Fruit fly (Drosophila melanogaster) whole organism, embryonic: Measurements from ENCODE around the gene Muted.

Experiments used
- Ada2b ChIP-seq: fragments of 200-800 bp; sonication (Bioruptor generic); IDR thresholded peaks from 2 replicates; pipeline ENCODE4 v1.3.6; 2022; ENCODE audit warnings: missing biosample characterization, missing genetic modification characterization
- Aef1 ChIP-seq: fragments of 200-800 bp; sonication (Bioruptor generic); IDR thresholded peaks from 3 replicates; pipeline ENCODE4 v1.3.6; 2022; ENCODE audit warnings: missing biosample characterization, missing genetic modification characterization
- Asciz ChIP-seq: fragments of 200-800 bp; sonication (Bioruptor generic); optimal IDR thresholded peaks from 2 replicates; lab custom pipeline; 2017; ENCODE audit warnings: missing biosample characterization, mild to moderate bottlenecking, missing genetic modification characterization, missing genetic modification reagents
- Atf6 ChIP-seq: fragments of 200-800 bp; sonication (Bioruptor generic); IDR thresholded peaks from 2 replicates; pipeline ENCODE4 v1.3.6; 2022; ENCODE audit warnings: missing biosample characterization, missing genetic modification characterization
- Blimp-1 ChIP-seq: fragments of 200-800 bp; sonication (Bioruptor generic); optimal IDR thresholded peaks from 3 replicates; lab custom pipeline; 2018; ENCODE audit warnings: missing biosample characterization, missing genetic modification characterization, mild to moderate bottlenecking, moderate library complexity, missing genetic modification reagents
- CG10431 ChIP-seq: fragments of 200-800 bp; sonication (Bioruptor generic); optimal IDR thresholded peaks from 3 replicates; lab custom pipeline; 2018; ENCODE audit warnings: missing biosample characterization, mild to moderate bottlenecking, missing genetic modification characterization
- CG11085 ChIP-seq: fragments of 200-800 bp; sonication (Bioruptor generic); IDR thresholded peaks from 2 replicates; pipeline ENCODE4 v1.3.6; 2022; ENCODE audit warnings: missing biosample characterization, missing genetic modification characterization
- CG11398 ChIP-seq: fragments of 200-800 bp; sonication (Bioruptor generic); optimal IDR thresholded peaks from 2 replicates; lab custom pipeline; 2016; ENCODE audit warnings: missing biosample characterization, missing genetic modification characterization
- CG12071 ChIP-seq: fragments of 200-800 bp; sonication (Bioruptor generic); optimal IDR thresholded peaks from 3 replicates; lab custom pipeline; 2018; ENCODE audit warnings: missing biosample characterization, mild to moderate bottlenecking, missing genetic modification characterization
- CG12769 ChIP-seq: fragments of 200-800 bp; sonication (Bioruptor generic); optimal IDR thresholded peaks from 2 replicates; lab custom pipeline; 2019; ENCODE audit warnings: missing biosample characterization, mild to moderate bottlenecking, missing genetic modification characterization, moderate library complexity
- CG14441 ChIP-seq: fragments of 200-800 bp; sonication (Bioruptor generic); IDR thresholded peaks from 2 replicates; pipeline ENCODE4 v1.3.6; 2022; ENCODE audit warnings: missing biosample characterization, missing genetic modification characterization
- CG15479 ChIP-seq: fragments of 200-800 bp; sonication (Bioruptor generic); optimal IDR thresholded peaks from 3 replicates; lab custom pipeline; 2019; ENCODE audit warnings: missing biosample characterization, mild to moderate bottlenecking, missing genetic modification characterization, moderate library complexity
- CG2116 ChIP-seq: fragments of 200-800 bp; sonication (Bioruptor generic); optimal IDR thresholded peaks from 3 replicates; lab custom pipeline; 2018; ENCODE audit warnings: missing biosample characterization, mild to moderate bottlenecking, missing genetic modification characterization
- CG30403 ChIP-seq: fragments of 200-800 bp; sonication (Bioruptor generic); optimal IDR thresholded peaks from 3 replicates; lab custom pipeline; 2016; ENCODE audit warnings: missing biosample characterization, missing genetic modification characterization
- CG3163 ChIP-seq: fragments of 200-800 bp; sonication (Bioruptor generic); optimal IDR thresholded peaks from 3 replicates; lab custom pipeline; 2016; ENCODE audit warnings: missing biosample characterization, missing genetic modification characterization
- CG4820 ChIP-seq: fragments of 200-800 bp; sonication (Bioruptor generic); optimal IDR thresholded peaks from 3 replicates; lab custom pipeline; 2016; ENCODE audit warnings: missing biosample characterization, missing genetic modification characterization
- CG6791 ChIP-seq: fragments of 200-800 bp; sonication (Bioruptor generic); IDR thresholded peaks from 3 replicates; pipeline ENCODE4 v1.3.6; 2022; ENCODE audit warnings: missing biosample characterization, missing genetic modification characterization; ENCODE audit not compliant: partially characterized antibody
- Deaf1 ChIP-seq: fragments of 200-800 bp; optimal IDR thresholded peaks from 3 replicates; lab custom pipeline; 2019; ENCODE audit warnings: missing biosample characterization, mild to moderate bottlenecking, missing genetic modification characterization, moderate library complexity
- Dll ChIP-seq: fragments of 200-800 bp; sonication (Bioruptor generic); IDR thresholded peaks from 4 replicates; pipeline ENCODE4 v1.3.6; 2022; ENCODE audit warnings: missing biosample characterization, missing genetic modification characterization; ENCODE audit not compliant: partially characterized antibody
- Eip74EF ChIP-seq, 2 experiments: fragments of 200-800 bp in 1 of 2; fragments of >200 bp in 1 of 2; sonication (Bioruptor generic) in 1 of 2; optimal IDR thresholded peaks; 2 replicates each; lab custom pipeline; 2017 to 2019; ENCODE audit warnings: missing biosample characterization in 2 of 2, missing genetic modification characterization in 2 of 2, mild to moderate bottlenecking in 1 of 2, moderate library complexity in 1 of 2
- HLH3B ChIP-seq: fragments of 200-800 bp; sonication (Bioruptor generic); IDR thresholded peaks from 2 replicates; pipeline ENCODE4 v1.3.6; 2022; ENCODE audit warnings: missing biosample characterization, missing genetic modification characterization
- Hand ChIP-seq: fragments of 200-800 bp; sonication (Bioruptor generic); optimal IDR thresholded peaks from 2 replicates; lab custom pipeline; 2017; ENCODE audit warnings: mild to moderate bottlenecking, missing biosample characterization, missing genetic modification reagents, missing genetic modification characterization
- Jarid2 ChIP-seq: fragments of 200-800 bp; sonication (Bioruptor generic); optimal IDR thresholded peaks from 3 replicates; lab custom pipeline; 2017; ENCODE audit warnings: mild to moderate bottlenecking, missing biosample characterization, missing genetic modification reagents, missing genetic modification characterization
- Opbp ChIP-seq: fragments of 200-800 bp; sonication (Bioruptor generic); IDR thresholded peaks from 3 replicates; pipeline ENCODE4 v1.3.6; 2022; ENCODE audit warnings: missing biosample characterization, missing genetic modification characterization; ENCODE audit not compliant: partially characterized antibody
- Optix ChIP-seq: fragments of 200-800 bp; sonication (Bioruptor generic); IDR thresholded peaks from 3 replicates; pipeline ENCODE4 v1.3.6; 2022; ENCODE audit warnings: missing biosample characterization, missing genetic modification characterization
- PHDP ChIP-seq: fragments of 200-800 bp; sonication (Bioruptor generic); optimal IDR thresholded peaks from 3 replicates; lab custom pipeline; 2018; ENCODE audit warnings: missing biosample characterization, mild to moderate bottlenecking, missing genetic modification characterization, moderate library complexity
- Ravus ChIP-seq: fragments of 200-800 bp; sonication (Bioruptor generic); IDR thresholded peaks from 2 replicates; pipeline ENCODE4 v1.3.6; 2022; ENCODE audit warnings: missing biosample characterization, missing genetic modification characterization
- Sin3A ChIP-seq: fragments of >200 bp; optimal IDR thresholded peaks from 2 replicates; lab custom pipeline; 2018
- Six4 ChIP-seq: fragments of 200-800 bp; sonication (Bioruptor generic); optimal IDR thresholded peaks from 2 replicates; lab custom pipeline; 2016; ENCODE audit warnings: missing biosample characterization, missing genetic modification characterization
- Taf1 ChIP-seq: fragments of 200-800 bp; sonication (Bioruptor generic); IDR thresholded peaks from 2 replicates; pipeline ENCODE4 v1.3.6; 2022; ENCODE audit warnings: missing biosample characterization, missing genetic modification characterization
- ac ChIP-seq: fragments of 200-800 bp; sonication (Bioruptor generic); optimal IDR thresholded peaks from 3 replicates; lab custom pipeline; 2017; ENCODE audit warnings: missing biosample characterization, mild to moderate bottlenecking, missing genetic modification characterization
- ase ChIP-seq: fragments of 200-800 bp; sonication (Bioruptor generic); IDR thresholded peaks from 3 replicates; pipeline ENCODE4 v1.3.6; 2022; ENCODE audit warnings: missing biosample characterization, missing genetic modification characterization
- cad ChIP-seq: fragments of >200 bp; optimal IDR thresholded peaks from 2 replicates; lab custom pipeline; 2017; ENCODE audit warnings: missing biosample characterization, missing genetic modification characterization
- croc ChIP-seq: fragments of 200-800 bp; sonication (Bioruptor generic); conservative IDR thresholded peaks from 3 replicates; pipeline ENCODE4 v1.3.6; 2022; ENCODE audit warnings: missing biosample characterization, missing genetic modification characterization
- disco-r ChIP-seq: fragments of 200-800 bp; sonication (Bioruptor generic); optimal IDR thresholded peaks from 2 replicates; lab custom pipeline; 2016; ENCODE audit warnings: missing biosample characterization, missing genetic modification characterization
- dmrt99B ChIP-seq: fragments of 200-800 bp; sonication (Bioruptor generic); optimal IDR thresholded peaks from 2 replicates; lab custom pipeline; 2018; ENCODE audit warnings: missing biosample characterization, mild to moderate bottlenecking, missing genetic modification characterization, moderate library complexity
- fd3F ChIP-seq: fragments of 200-800 bp; sonication (Bioruptor generic); optimal IDR thresholded peaks from 2 replicates; lab custom pipeline; 2018; ENCODE audit warnings: missing biosample characterization, mild to moderate bottlenecking, missing genetic modification characterization, moderate library complexity
- fd96Cb ChIP-seq: fragments of 200-800 bp; sonication (Bioruptor generic); optimal IDR thresholded peaks from 2 replicates; lab custom pipeline; 2018; ENCODE audit warnings: missing biosample characterization, mild to moderate bottlenecking, missing genetic modification characterization, moderate library complexity
- gce ChIP-seq: fragments of 200-800 bp; sonication (Bioruptor generic); IDR thresholded peaks from 3 replicates; pipeline ENCODE4 v1.3.6; 2022; ENCODE audit warnings: missing biosample characterization, missing genetic modification characterization
- gcm ChIP-seq: fragments of 200-800 bp; sonication (Bioruptor generic); optimal IDR thresholded peaks from 2 replicates; lab custom pipeline; 2019; ENCODE audit warnings: missing biosample characterization, mild to moderate bottlenecking, missing genetic modification characterization, moderate library complexity
- gsb ChIP-seq: fragments of 200-800 bp; sonication (Bioruptor generic); IDR thresholded peaks from 2 replicates; pipeline ENCODE4 v1.3.6; 2022; ENCODE audit warnings: missing biosample characterization, missing genetic modification characterization
- inv ChIP-seq: fragments of 200-800 bp; sonication (Bioruptor generic); IDR thresholded peaks from 2 replicates; pipeline ENCODE4 v1.3.6; 2022; ENCODE audit warnings: missing biosample characterization, missing genetic modification characterization; ENCODE audit not compliant: partially characterized antibody
- nmo ChIP-seq: fragments of 200-800 bp; sonication (Bioruptor generic); optimal IDR thresholded peaks from 2 replicates; lab custom pipeline; 2018; ENCODE audit warnings: missing biosample characterization, mild to moderate bottlenecking, missing genetic modification characterization, moderate library complexity
- pros ChIP-seq: fragments of 200-800 bp; sonication (Bioruptor generic); optimal IDR thresholded peaks from 3 replicates; lab custom pipeline; 2019; ENCODE audit warnings: missing biosample characterization, mild to moderate bottlenecking, missing genetic modification characterization, moderate library complexity
- sd ChIP-seq: fragments of 200-800 bp; sonication (Bioruptor generic); optimal IDR thresholded peaks from 3 replicates; lab custom pipeline; 2018; ENCODE audit warnings: missing biosample characterization, mild to moderate bottlenecking, missing genetic modification characterization, moderate library complexity
- sob ChIP-seq: fragments of 200-800 bp; sonication (Bioruptor generic); IDR thresholded peaks from 2 replicates; pipeline ENCODE4 v1.3.6; 2022; ENCODE audit warnings: missing biosample characterization, missing genetic modification characterization
- zen ChIP-seq: fragments of 200-800 bp; sonication (Bioruptor generic); optimal IDR thresholded peaks from 3 replicates; lab custom pipeline; 2018; ENCODE audit warnings: missing biosample characterization, mild to moderate bottlenecking, missing genetic modification characterization, moderate library complexity

The Muted gene

DNA sequence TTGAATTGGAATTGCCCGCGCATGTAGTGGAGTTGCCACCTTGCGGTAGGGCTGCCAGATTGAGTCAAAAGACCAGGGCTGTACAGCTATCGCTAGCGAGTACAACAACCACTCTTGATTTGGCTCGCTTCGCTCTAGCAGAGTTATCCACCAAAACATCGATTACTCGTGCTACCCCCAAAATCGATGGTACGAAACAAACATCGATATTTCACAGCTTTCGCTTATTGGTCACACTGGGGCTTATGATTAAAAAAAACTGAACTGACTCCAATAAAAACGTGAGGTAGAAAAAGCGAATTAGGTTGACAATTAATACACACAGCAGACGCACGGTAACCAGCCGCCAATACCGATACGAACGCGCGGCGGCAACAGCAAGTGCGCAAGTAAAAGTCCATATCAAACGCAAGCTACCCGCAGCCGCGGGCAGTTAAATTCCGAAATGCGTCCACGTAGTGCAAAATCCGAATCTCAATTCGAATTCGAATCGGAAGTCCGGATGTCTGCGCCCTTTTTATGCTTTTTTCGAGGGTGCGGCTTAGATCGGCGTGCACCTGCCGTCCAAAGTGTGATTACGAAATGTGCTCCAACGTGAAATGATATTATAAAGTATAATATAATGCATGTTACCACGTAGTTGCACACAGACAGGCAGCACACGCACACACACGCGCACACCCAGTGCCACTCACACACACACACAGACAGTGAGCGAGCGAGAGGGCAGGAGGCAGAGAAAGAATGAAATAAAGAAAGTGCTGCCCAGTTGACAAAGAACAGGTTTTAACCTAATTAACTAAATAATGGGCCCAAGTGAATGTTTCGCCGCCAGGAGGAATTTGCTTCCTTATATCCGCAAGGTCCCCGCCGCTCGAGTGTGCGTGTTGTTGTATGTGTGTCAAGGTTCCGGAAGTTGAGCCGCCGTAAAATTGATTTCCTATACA, 5.7 kb upstream of the Muted start, which contains the start of gene Sar1 (continued):
- TF ChIP-seq Eip74EF (GFP tag; optimal IDR thresholded peaks at IDR 0.05; lab: Kevin White, UChicago) (peak in 1 of 2 experiments; percentile 83), Ravus (no peak), gcm (GFP tag; lab: Kevin White, UChicago) (peak; percentile 33), Opbp (GFP tag; lab: Robert Waterston, UW) (peak; percentile 97), CG11398 (GFP tag; lab: Kevin White, UChicago) (no peak), Atf6 (GFP tag; lab: Robert Waterston, UW) (no peak), CG6791 (peak; percentile 95), inv (GFP tag; lab: Robert Waterston, UW) (peak; percentile 89), cad (GFP tag; lab: Kevin White, UChicago) (no peak), Asciz (no peak), Deaf1 (tag; lab: Kevin White, UChicago) (no peak), disco-r (GFP tag; lab: Kevin White, UChicago) (peak; percentile 26), Optix (GFP tag; lab: Robert Waterston, UW) (no peak), CG10431 (GFP tag; lab: Kevin White, UChicago) (no peak), ac (GFP tag; lab: Kevin White, UChicago) (no peak), pros (GFP tag; lab: Kevin White, UChicago) (no peak), fd96Cb (no peak), fd3F (GFP tag; lab: Kevin White, UChicago) (no peak), croc (GFP tag; lab: Robert Waterston, UW) (no peak), CG11085 (no peak), CG4820 (GFP tag; lab: Kevin White, UChicago) (no peak), Aef1 (GFP tag; lab: Robert Waterston, UW) (no peak), CG14441 (GFP tag; lab: Robert Waterston, UW) (no peak), PHDP (tag; lab: Kevin White, UChicago) (no peak), gce (GFP tag; lab: Robert Waterston, UW) (peak; percentile 23; the same call in 1 of the 3 replicates), Blimp-1 (GFP tag; lab: Kevin White, UChicago) (peak; percentile 11), gsb (GFP tag; lab: Robert Waterston, UW) (no peak), CG12769 (peak; percentile 55), CG3163 (GFP tag; lab: Kevin White, UChicago) (peak; percentile 60), CG2116 (peak; percentile 83), CG12071 (no peak), ase (GFP tag; lab: Robert Waterston, UW) (no peak), nmo (GFP tag; lab: Kevin White, UChicago) (peak; percentile 84), zen (tag; lab: Kevin White, UChicago) (peak; percentile 74), sd (peak; percentile 4), CG30403 (GFP tag; lab: Kevin White, UChicago) (peak; percentile 6), sob (peak; percentile 57; the same call in 1 of the 2 replicates), Dll (GFP tag; lab: Robert Waterston, UW) (peak; percentile 95), Hand (no peak), Ada2b (no peak), CG15479 (no peak), HLH3B (no peak; the same call in 1 of the 2 replicates), Jarid2 (no peak), Sin3A (lab: Kevin White, UChicago) (peak; percentile 81), Taf1 (GFP tag; lab: Robert Waterston, UW) (no peak), dmrt99B (no peak), Six4 (GFP tag; lab: Kevin White, UChicago) (no peak)
